Worm (Caenorhabditis elegans) whole organism, L4/young adult: ENCODE data around the gene cyn-11.

Experiments
- dao-5 ChIP-seq: sonication (generic microtip); optimal IDR thresholded peaks from 2 replicates; lab custom pipeline; 2016; ENCODE audit warnings: missing genotype, missing genetic modification characterization, moderate library complexity, missing compliant biosample characterization
- him-1 ChIP-seq: sonication (generic microtip); optimal IDR thresholded peaks from 2 replicates; lab custom pipeline; 2016; ENCODE audit warnings: missing genotype, missing genetic modification reagents, missing genetic modification characterization, missing compliant biosample characterization

- TF ChIP-seq him-1 (tag; lab: Kevin White, UChicago) (no peak), dao-5 (tag; lab: Kevin White, UChicago) (no peak)
Observed at ce11 chrII:8763367-8763766, 47.3 kb upstream of the cyn-11 start.
